Worm (Caenorhabditis elegans) whole organism, midembryonic: ENCODE measurements around the gene msp-10.

Source experiments
- T22C8.4 ChIP-seq: fragments of 200-800 bp; sonication (Bioruptor generic); IDR thresholded peaks from 2 replicates; pipeline ENCODE4 v1.3.6; 2022; ENCODE audit warnings: missing genetic modification characterization, missing compliant biosample characterization
- cog-1 ChIP-seq: sonication (generic microtip); optimal IDR thresholded peaks from 2 replicates; lab custom pipeline; 2016; ENCODE audit warnings: missing genetic modification characterization, missing compliant biosample characterization
- flt-1 ChIP-seq: fragments of 200-800 bp; sonication (Bioruptor generic); IDR thresholded peaks from 2 replicates; pipeline ENCODE4 v1.3.6; 2022; ENCODE audit warnings: missing genetic modification characterization, missing compliant biosample characterization
- ref-1 ChIP-seq: fragments of 200-800 bp; sonication (Bioruptor generic); conservative IDR thresholded peaks from 2 replicates; pipeline ENCODE4 v1.3.6; 2022; ENCODE audit warnings: missing genetic modification reagents, missing genetic modification characterization, missing compliant biosample characterization
- ztf-29 ChIP-seq: fragments of 200-800 bp; sonication (Bioruptor generic); IDR thresholded peaks from 2 replicates; pipeline ENCODE4 v1.3.6; 2022; ENCODE audit warnings: missing genetic modification reagents, missing genetic modification characterization, missing compliant biosample characterization

- TF ChIP-seq T22C8.4 (GFP tag; lab: Robert Waterston, UW): no peak
- no peak for TF ChIP-seq ztf-29 (GFP tag; lab: Robert Waterston, UW)
- TF ChIP-seq cog-1 (tag; lab: Kevin White, UChicago): no peak
- TF ChIP-seq flt-1: no peak
- no peak for TF ChIP-seq ref-1
Observed at ce11 chrIV:9848075-9848474, 10.6 kb downstream of the msp-10 start, which contains the start of gene K07F5.7.
